Worm (Caenorhabditis elegans) whole organism, young adult: ENCODE results near the gene pdi-1.
A peak's percentile ranks its signal among the peaks of the same experiment; 100 is the strongest.

ENCODE experiments used
- B0035.1 ChIP-seq: sonication (generic microtip); optimal IDR thresholded peaks from 2 replicates; lab custom pipeline; 2016; ENCODE audit warnings: missing genetic modification characterization, mild to moderate bottlenecking, missing compliant biosample characterization, missing genotype, missing genetic modification reagents
- F23B12.7 ChIP-seq: sonication (generic microtip); optimal IDR thresholded peaks from 2 replicates; lab custom pipeline; 2017; ENCODE audit warnings: missing genetic modification characterization, mild to moderate bottlenecking, missing compliant biosample characterization, antibody characterized with exemption, moderate library complexity; ENCODE audit not compliant: insufficient read depth
- F33H1.4 ChIP-seq: fragments of 200-800 bp; sonication (Bioruptor generic); IDR thresholded peaks from 2 replicates; pipeline ENCODE4 v1.3.6; 2022; ENCODE audit warnings: missing genetic modification reagents, missing genetic modification characterization, missing compliant biosample characterization
- F37B4.10 ChIP-seq: fragments of 200-800 bp; sonication (Bioruptor generic); IDR thresholded peaks from 2 replicates; pipeline ENCODE4 v1.3.6; 2022; ENCODE audit warnings: missing genetic modification characterization, missing compliant biosample characterization
- F49E8.2 ChIP-seq: sonication (generic microtip); optimal IDR thresholded peaks from 3 replicates; lab custom pipeline; 2017; ENCODE audit warnings: missing genetic modification characterization, mild to moderate bottlenecking, missing compliant biosample characterization, antibody characterized with exemption, moderate library complexity; ENCODE audit not compliant: insufficient read depth
- F55B11.4 ChIP-seq: sonication (generic microtip); optimal IDR thresholded peaks from 2 replicates; lab custom pipeline; 2016; ENCODE audit warnings: missing compliant biosample characterization, missing genetic modification characterization, borderline replicate concordance; ENCODE audit not compliant: insufficient read depth
- F57A8.1 ChIP-seq: fragments of 200-800 bp; sonication (Bioruptor generic); optimal IDR thresholded peaks from 2 replicates; lab custom pipeline; 2018; ENCODE audit warnings: mild to moderate bottlenecking, missing genetic modification characterization, moderate library complexity, missing compliant biosample characterization
- F57C9.4 ChIP-seq: sonication (generic microtip); optimal IDR thresholded peaks from 2 replicates; lab custom pipeline; 2017; ENCODE audit warnings: mild to moderate bottlenecking, missing genetic modification characterization, missing compliant biosample characterization
- K11D2.4 ChIP-seq: fragments of 200-800 bp; sonication (Bioruptor generic); IDR thresholded peaks from 2 replicates; pipeline ENCODE4 v1.3.6; 2022; ENCODE audit warnings: missing genetic modification reagents, missing genetic modification characterization, missing compliant biosample characterization
- Y53F4B.3 ChIP-seq: fragments of 200-800 bp; sonication (Bioruptor generic); IDR thresholded peaks from 2 replicates; pipeline ENCODE4 v1.3.6; 2022; ENCODE audit warnings: missing genetic modification reagents, missing genetic modification characterization, missing compliant biosample characterization
- Y56A3A.18 ChIP-seq: fragments of 200-800 bp; sonication (Bioruptor generic); IDR thresholded peaks from 2 replicates; pipeline ENCODE4 v1.3.6; 2022; ENCODE audit warnings: missing genetic modification reagents, missing genetic modification characterization, missing compliant biosample characterization
- ama-1 ChIP-seq, 3 experiments: fragments of 150-350 bp in 1 of 3; sonication (generic microtip) in 2 of 3; optimal IDR thresholded peaks; 2 replicates each; lab custom pipeline; 2014 to 2018; ENCODE audit warnings: missing biosample characterization in 2 of 3, missing genetic modification characterization in 2 of 3, missing genetic modification reagents in 2 of 3
- ccch-3 ChIP-seq: fragments of 200-800 bp; sonication (Bioruptor generic); optimal IDR thresholded peaks from 2 replicates; lab custom pipeline; 2018; ENCODE audit warnings: mild to moderate bottlenecking, missing genetic modification characterization, missing compliant biosample characterization
- ceh-58 ChIP-seq: fragments of 200-800 bp; sonication (Bioruptor generic); IDR thresholded peaks from 2 replicates; pipeline ENCODE4 v1.3.6; 2022; ENCODE audit warnings: missing genetic modification characterization, missing compliant biosample characterization
- ceh-79 ChIP-seq: sonication (generic microtip); optimal IDR thresholded peaks from 2 replicates; lab custom pipeline; 2017; ENCODE audit warnings: mild to moderate bottlenecking, missing genetic modification characterization, missing compliant biosample characterization
- dox-1 ChIP-seq: fragments of 200-800 bp; sonication (Bioruptor generic); IDR thresholded peaks from 2 replicates; pipeline ENCODE4 v1.3.6; 2022; ENCODE audit warnings: missing genetic modification reagents, missing genetic modification characterization, missing compliant biosample characterization
- dpl-1 ChIP-seq: fragments of 150-350 bp; optimal IDR thresholded peaks from 2 replicates; lab custom pipeline; 2014; ENCODE audit warnings: missing biosample characterization, missing genetic modification reagents, missing genetic modification characterization
- egl-44 ChIP-seq: fragments of 200-800 bp; sonication (Bioruptor generic); IDR thresholded peaks from 2 replicates; pipeline ENCODE4 v1.3.6; 2022; ENCODE audit warnings: missing genetic modification reagents, missing genetic modification characterization, missing compliant biosample characterization
- egrh-3 ChIP-seq: fragments of 200-800 bp; sonication (Bioruptor generic); IDR thresholded peaks from 2 replicates; pipeline ENCODE4 v1.3.6; 2022; ENCODE audit warnings: missing genetic modification reagents, missing genetic modification characterization, missing compliant biosample characterization
- ets-4 ChIP-seq: fragments of 200-800 bp; sonication (Bioruptor generic); optimal IDR thresholded peaks from 2 replicates; lab custom pipeline; 2018; ENCODE audit warnings: mild to moderate bottlenecking, missing genetic modification characterization, missing compliant biosample characterization
- hmg-1.2 ChIP-seq: fragments of 200-800 bp; sonication (Bioruptor generic); IDR thresholded peaks from 2 replicates; pipeline ENCODE4 v1.3.6; 2022; ENCODE audit warnings: missing genetic modification reagents, missing genetic modification characterization, missing compliant biosample characterization
- hmg-20 ChIP-seq: fragments of 200-800 bp; sonication (Bioruptor generic); IDR thresholded peaks from 2 replicates; pipeline ENCODE4 v1.3.6; 2022; ENCODE audit warnings: missing genetic modification reagents, missing genetic modification characterization, missing compliant biosample characterization
- lin-54 ChIP-seq: fragments of 200-800 bp; sonication (Bioruptor generic); optimal IDR thresholded peaks from 2 replicates; lab custom pipeline; 2018; ENCODE audit warnings: mild to moderate bottlenecking, missing genetic modification characterization, missing compliant biosample characterization
- madf-10 ChIP-seq: sonication (generic microtip); optimal IDR thresholded peaks from 2 replicates; lab custom pipeline; 2016; ENCODE audit warnings: mild to moderate bottlenecking, missing genetic modification characterization, missing compliant biosample characterization
- madf-3 ChIP-seq: fragments of 200-800 bp; sonication (Bioruptor generic); IDR thresholded peaks from 2 replicates; pipeline ENCODE4 v1.3.6; 2022; ENCODE audit warnings: missing genetic modification reagents, missing genetic modification characterization, missing compliant biosample characterization
- mcd-1 ChIP-seq: fragments of 200-800 bp; sonication (Bioruptor generic); IDR thresholded peaks from 2 replicates; pipeline ENCODE4 v1.3.6; 2022; ENCODE audit warnings: missing genetic modification reagents, missing genetic modification characterization, missing compliant biosample characterization
- mel-28 ChIP-seq: sonication (generic microtip); optimal IDR thresholded peaks from 2 replicates; lab custom pipeline; 2016; ENCODE audit warnings: borderline replicate concordance, mild to moderate bottlenecking, missing genetic modification characterization, missing compliant biosample characterization
- mes-4 ChIP-seq: sonication (generic microtip); optimal IDR thresholded peaks from 2 replicates; lab custom pipeline; 2016; ENCODE audit warnings: missing genotype, missing genetic modification characterization, missing compliant biosample characterization
- nfya-1 ChIP-seq: sonication (generic microtip); optimal IDR thresholded peaks from 2 replicates; lab custom pipeline; 2017; ENCODE audit warnings: antibody characterized with exemption, missing compliant biosample characterization, missing genetic modification characterization, borderline replicate concordance; ENCODE audit not compliant: insufficient read depth
- nfya-2 ChIP-seq: fragments of 200-800 bp; sonication (Bioruptor generic); IDR thresholded peaks from 2 replicates; pipeline ENCODE4 v1.3.6; 2022; ENCODE audit warnings: missing genetic modification reagents, missing genetic modification characterization, missing compliant biosample characterization
- nhr-27 ChIP-seq: fragments of 200-800 bp; sonication (Bioruptor generic); optimal IDR thresholded peaks from 2 replicates; lab custom pipeline; 2018; ENCODE audit warnings: mild to moderate bottlenecking, missing genetic modification characterization, moderate library complexity, missing compliant biosample characterization
- nhr-90 ChIP-seq: sonication (generic microtip); optimal IDR thresholded peaks from 2 replicates; lab custom pipeline; 2016; ENCODE audit warnings: missing genotype, mild to moderate bottlenecking, missing genetic modification characterization, missing compliant biosample characterization
- pha-4 ChIP-seq: fragments of 150-350 bp; sonication (generic microtip); optimal IDR thresholded peaks from 2 replicates; lab custom pipeline; 2014; ENCODE audit warnings: missing biosample characterization, missing genetic modification reagents, missing genetic modification characterization
- rec-8 ChIP-seq, 2 experiments: sonication (generic microtip); optimal IDR thresholded peaks; 2 replicates each; lab custom pipeline; 2016; ENCODE audit warnings: mild to moderate bottlenecking in 2 of 2, missing genetic modification characterization in 2 of 2, missing genetic modification reagents in 2 of 2, missing genotype in 2 of 2, missing biosample characterization in 1 of 2, missing compliant biosample characterization in 1 of 2, moderate library complexity in 1 of 2
- somi-1 ChIP-seq: fragments of 200-800 bp; sonication (Bioruptor generic); optimal IDR thresholded peaks from 2 replicates; lab custom pipeline; 2018; ENCODE audit warnings: mild to moderate bottlenecking, missing genetic modification characterization, missing compliant biosample characterization
- sptf-2 ChIP-seq: fragments of 200-800 bp; sonication (Bioruptor generic); optimal IDR thresholded peaks from 2 replicates; lab custom pipeline; 2018; ENCODE audit warnings: mild to moderate bottlenecking, missing genetic modification characterization, missing compliant biosample characterization
- xnd-1 ChIP-seq: sonication (generic microtip); optimal IDR thresholded peaks from 2 replicates; lab custom pipeline; 2016; ENCODE audit warnings: missing genotype, missing genetic modification reagents, missing genetic modification characterization, missing compliant biosample characterization
- zfh-2 ChIP-seq: fragments of 200-800 bp; sonication (Bioruptor generic); conservative IDR thresholded peaks from 2 replicates; pipeline ENCODE4 v1.3.6; 2022; ENCODE audit warnings: missing genetic modification reagents, missing genetic modification characterization, missing compliant biosample characterization
- ztf-28 ChIP-seq: fragments of 200-800 bp; sonication (Bioruptor generic); IDR thresholded peaks from 2 replicates; pipeline ENCODE4 v1.3.6; 2022; ENCODE audit warnings: missing genetic modification reagents, missing genetic modification characterization, missing compliant biosample characterization

pdi-1 gene

ce11 chrIII:3677378-3677777 lies 23.9 kb downstream of the pdi-1 start (continued):
- TF ChIP-seq B0035.1 (tag; lab: Kevin White, UChicago) (no peak), ceh-79 (tag; lab: Kevin White, UChicago) (no peak), F37B4.10 (GFP tag; lab: Robert Waterston, UW) (no peak), ceh-58 (GFP tag; lab: Robert Waterston, UW) (no peak), hmg-1.2 (peak; percentile 79), dpl-1 (GFP tag; lab: Kevin White, UChicago) (no peak), F57A8.1 (GFP tag; lab: Kevin White, UChicago) (no peak), F57C9.4 (no peak), hmg-20 (GFP tag; lab: Robert Waterston, UW) (no peak), pha-4 (tag; lab: Kevin White, UChicago) (no peak), xnd-1 (tag; lab: Kevin White, UChicago) (no peak), madf-3 (GFP tag; lab: Robert Waterston, UW) (0 out of 2 replicates have a peak, but pooled peaks have one; percentile 60), mel-28 (tag; lab: Kevin White, UChicago) (no peak), somi-1 (GFP tag; lab: Kevin White, UChicago) (no peak), dox-1 (GFP tag; lab: Robert Waterston, UW) (no peak), ama-1 (optimal IDR thresholded peaks at IDR 0.05; lab: Kevin White, UChicago) (no peak), ama-1 (GFP tag; optimal IDR thresholded peaks at IDR 0.05; lab: Kevin White, UChicago) (no peak), F55B11.4 (tag; lab: Kevin White, UChicago) (no peak), sptf-2 (no peak), nhr-27 (tag; lab: Kevin White, UChicago) (no peak), F49E8.2 (no peak), K11D2.4 (GFP tag; lab: Robert Waterston, UW) (0 out of 2 replicates have a peak, but pooled peaks have one; percentile 23), rec-8 (tag; optimal IDR thresholded peaks at IDR 0.05; lab: Kevin White, UChicago) (no peak)
- TF ChIP-seq, all 124 proteins: peak for 13

- TF ChIP-seq F57A8.1 (GFP tag; lab: Kevin White, UChicago), result no peak
- no peak for TF ChIP-seq madf-10 (tag; lab: Kevin White, UChicago)
- no peak for TF ChIP-seq egrh-3 (GFP tag; lab: Robert Waterston, UW)
- no peak for TF ChIP-seq mes-4 (tag; lab: Kevin White, UChicago)
- TF ChIP-seq F33H1.4 (GFP tag; lab: Robert Waterston, UW), result no peak
- no peak for TF ChIP-seq nfya-2 (GFP tag; lab: Robert Waterston, UW)
- TF ChIP-seq lin-54 (GFP tag; lab: Kevin White, UChicago), result no peak
- no peak for TF ChIP-seq pha-4 (tag; lab: Kevin White, UChicago)
These were observed 25.8 kb downstream of the pdi-1 start for ce11 chrIII:3675480-3675879.

ce11 chrIII:3674149-3674548 lies 27.1 kb downstream of the pdi-1 start:
- TF ChIP-seq zfh-2 (GFP tag; lab: Robert Waterston, UW) (no peak), ccch-3 (GFP tag; lab: Kevin White, UChicago) (no peak), nfya-1 (tag; lab: Kevin White, UChicago) (no peak), F49E8.2 (no peak), ets-4 (no peak), Y56A3A.18 (GFP tag; lab: Robert Waterston, UW) (no peak), egl-44 (GFP tag; lab: Robert Waterston, UW) (no peak), F23B12.7 (tag; lab: Kevin White, UChicago) (no peak), ztf-28 (GFP tag; lab: Robert Waterston, UW) (no peak), somi-1 (GFP tag; lab: Kevin White, UChicago) (no peak), mcd-1 (GFP tag; lab: Robert Waterston, UW) (no peak), Y53F4B.3 (no peak), nhr-90 (no peak)
